Worm (Caenorhabditis elegans) whole organism, early embryonic: ENCODE measurements around the gene F54F12.2.

Experiments
- B0310.2 ChIP-seq: sonication (generic microtip); optimal IDR thresholded peaks from 2 replicates; lab custom pipeline; 2016; ENCODE audit warnings: mild to moderate bottlenecking, missing genetic modification characterization, missing compliant biosample characterization
- ama-1 ChIP-seq: fragments of 150-350 bp; optimal IDR thresholded peaks from 2 replicates; lab custom pipeline; 2014
- flt-1 ChIP-seq: fragments of 200-800 bp; sonication (Bioruptor generic); IDR thresholded peaks from 2 replicates; pipeline ENCODE4 v1.3.6; 2022; ENCODE audit warnings: missing genetic modification characterization, missing compliant biosample characterization
- hmbx-1 ChIP-seq: sonication (generic microtip); optimal IDR thresholded peaks from 2 replicates; lab custom pipeline; 2016; ENCODE audit warnings: mild to moderate bottlenecking, missing genetic modification characterization, missing compliant biosample characterization
- hmg-4 ChIP-seq: fragments of 200-800 bp; sonication (Bioruptor generic); optimal IDR thresholded peaks from 2 replicates; lab custom pipeline; 2018; ENCODE audit warnings: mild to moderate bottlenecking, missing genetic modification characterization, missing compliant biosample characterization
- hnd-1 ChIP-seq: sonication (generic microtip); optimal IDR thresholded peaks from 2 replicates; lab custom pipeline; 2016; ENCODE audit warnings: missing genetic modification characterization, missing compliant biosample characterization
- scrt-1 ChIP-seq: fragments of 200-800 bp; sonication (Bioruptor generic); IDR thresholded peaks from 2 replicates; pipeline ENCODE4 v1.3.6; 2022; ENCODE audit warnings: missing genetic modification characterization, missing compliant biosample characterization
- tbx-11 ChIP-seq: fragments of 200-800 bp; sonication (Bioruptor generic); IDR thresholded peaks from 2 replicates; pipeline ENCODE4 v1.3.6; 2022; ENCODE audit warnings: missing genetic modification characterization, missing compliant biosample characterization

- TF ChIP-seq ama-1: no peak
- no peak for TF ChIP-seq tbx-11 (GFP tag; lab: Robert Waterston, UW)
- TF ChIP-seq flt-1: no peak
- TF ChIP-seq hmbx-1: no peak
- no peak for TF ChIP-seq hnd-1
- TF ChIP-seq hmg-4: no peak
- TF ChIP-seq scrt-1 (GFP tag; lab: Robert Waterston, UW): no peak
- TF ChIP-seq B0310.2 (tag; lab: Kevin White, UChicago): no peak
Observed at ce11 chrIII:13092352-13092751, 52.5 kb downstream of the F54F12.2 start.
